Worm (Caenorhabditis elegans) whole organism, early embryonic: Measurements from ENCODE around the gene pqn-73.

Experiments used
- B0310.2 ChIP-seq: sonication (generic microtip); optimal IDR thresholded peaks from 2 replicates; lab custom pipeline; 2016; ENCODE audit warnings: mild to moderate bottlenecking, missing genetic modification characterization, missing compliant biosample characterization
- F13C5.2 ChIP-seq: sonication (generic microtip); optimal IDR thresholded peaks from 2 replicates; lab custom pipeline; 2017; ENCODE audit warnings: mild to moderate bottlenecking, missing genetic modification characterization, inconsistent platforms, missing compliant biosample characterization
- aly-1 ChIP-seq: sonication (generic microtip); optimal IDR thresholded peaks from 2 replicates; lab custom pipeline; 2016; ENCODE audit warnings: missing genetic modification characterization, missing compliant biosample characterization
- ama-1 ChIP-seq: fragments of 150-350 bp; optimal IDR thresholded peaks from 2 replicates; lab custom pipeline; 2014
- ceh-13 ChIP-seq: fragments of 200-800 bp; sonication (Bioruptor generic); optimal IDR thresholded peaks from 2 replicates; lab custom pipeline; 2018; ENCODE audit warnings: mild to moderate bottlenecking, missing genetic modification characterization, missing compliant biosample characterization
- ceh-36 ChIP-seq: sonication (generic microtip); optimal IDR thresholded peaks from 2 replicates; lab custom pipeline; 2016; ENCODE audit warnings: missing genetic modification characterization, inconsistent platforms, missing compliant biosample characterization
- ets-7 ChIP-seq: sonication (generic microtip); optimal IDR thresholded peaks from 2 replicates; lab custom pipeline; 2016; ENCODE audit warnings: missing genotype, missing genetic modification characterization, missing compliant biosample characterization
- flt-1 ChIP-seq: fragments of 200-800 bp; sonication (Bioruptor generic); IDR thresholded peaks from 2 replicates; pipeline ENCODE4 v1.3.6; 2022; ENCODE audit warnings: missing genetic modification characterization, missing compliant biosample characterization
- hmbx-1 ChIP-seq: sonication (generic microtip); optimal IDR thresholded peaks from 2 replicates; lab custom pipeline; 2016; ENCODE audit warnings: mild to moderate bottlenecking, missing genetic modification characterization, missing compliant biosample characterization
- hmg-4 ChIP-seq: fragments of 200-800 bp; sonication (Bioruptor generic); optimal IDR thresholded peaks from 2 replicates; lab custom pipeline; 2018; ENCODE audit warnings: mild to moderate bottlenecking, missing genetic modification characterization, missing compliant biosample characterization
- hnd-1 ChIP-seq: sonication (generic microtip); optimal IDR thresholded peaks from 2 replicates; lab custom pipeline; 2016; ENCODE audit warnings: missing genetic modification characterization, missing compliant biosample characterization
- pes-1 ChIP-seq: fragments of 200-800 bp; sonication (Bioruptor generic); IDR thresholded peaks from 2 replicates; pipeline ENCODE4 v1.3.6; 2022; ENCODE audit warnings: missing genetic modification reagents, missing genetic modification characterization, missing compliant biosample characterization
- scrt-1 ChIP-seq: fragments of 200-800 bp; sonication (Bioruptor generic); IDR thresholded peaks from 2 replicates; pipeline ENCODE4 v1.3.6; 2022; ENCODE audit warnings: missing genetic modification characterization, missing compliant biosample characterization
- sea-1 ChIP-seq: fragments of 200-800 bp; sonication (Bioruptor generic); conservative IDR thresholded peaks from 2 replicates; pipeline ENCODE4 v1.3.6; 2022; ENCODE audit warnings: missing genetic modification characterization, missing compliant biosample characterization
- tbx-11 ChIP-seq: fragments of 200-800 bp; sonication (Bioruptor generic); IDR thresholded peaks from 2 replicates; pipeline ENCODE4 v1.3.6; 2022; ENCODE audit warnings: missing genetic modification characterization, missing compliant biosample characterization
- tbx-37 ChIP-seq: fragments of 200-800 bp; sonication (Bioruptor generic); conservative IDR thresholded peaks from 2 replicates; pipeline ENCODE4 v1.3.6; 2022; ENCODE audit warnings: missing genetic modification reagents, missing genetic modification characterization, missing compliant biosample characterization
- tra-4 ChIP-seq: sonication (generic microtip); optimal IDR thresholded peaks from 2 replicates; lab custom pipeline; 2017; ENCODE audit warnings: missing genetic modification characterization, missing compliant biosample characterization

pqn-73 gene

ce11 chrII:8554568-8554967 is 14.1 kb downstream of the pqn-73 start:
- TF ChIP-seq hnd-1 (tag; lab: Kevin White, UChicago) (no peak), sea-1 (GFP tag; lab: Robert Waterston, UW) (no peak), ama-1 (lab: Kevin White, UChicago) (no peak), tbx-37 (GFP tag; lab: Robert Waterston, UW) (no peak), B0310.2 (tag; lab: Kevin White, UChicago) (no peak), scrt-1 (GFP tag; lab: Robert Waterston, UW) (no peak), hmbx-1 (tag; lab: Kevin White, UChicago) (no peak), F13C5.2 (tag; lab: Kevin White, UChicago) (no peak)

DNA sequence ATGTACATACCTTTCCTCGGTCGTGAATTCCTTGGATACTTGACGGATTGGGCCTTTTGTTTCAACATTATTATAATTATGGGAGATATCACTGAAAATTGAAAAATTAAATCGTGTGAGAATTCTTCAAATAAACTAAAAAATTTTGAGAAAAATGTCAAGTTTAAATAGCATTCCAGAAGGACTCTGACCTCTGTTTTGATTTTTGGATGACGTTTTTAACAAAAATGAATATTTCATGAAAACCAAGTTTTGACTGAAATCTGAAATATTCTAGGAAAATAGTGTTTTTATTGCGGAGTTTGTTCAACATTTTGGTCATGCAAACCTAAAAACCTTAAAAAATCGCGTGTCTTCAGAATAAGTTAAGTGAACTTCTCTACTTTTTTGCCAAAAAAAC is 15.7 kb downstream of the pqn-73 start, which contains the start of gene glb-27:
glb-27 (minus strand) TSS at position 101 of the 400 bp plus-strand sequence.
- TF ChIP-seq ceh-13 (GFP tag; lab: Kevin White, UChicago) (no peak), hnd-1 (tag; lab: Kevin White, UChicago) (no peak), scrt-1 (GFP tag; lab: Robert Waterston, UW) (no peak), ets-7 (tag; lab: Kevin White, UChicago) (no peak), pes-1 (GFP tag; lab: Robert Waterston, UW) (no peak), B0310.2 (tag; lab: Kevin White, UChicago) (no peak), F13C5.2 (tag; lab: Kevin White, UChicago) (no peak), tbx-11 (GFP tag; lab: Robert Waterston, UW) (no peak), tra-4 (tag; lab: Kevin White, UChicago) (no peak), sea-1 (GFP tag; lab: Robert Waterston, UW) (no peak), flt-1 (no peak)

DNA sequence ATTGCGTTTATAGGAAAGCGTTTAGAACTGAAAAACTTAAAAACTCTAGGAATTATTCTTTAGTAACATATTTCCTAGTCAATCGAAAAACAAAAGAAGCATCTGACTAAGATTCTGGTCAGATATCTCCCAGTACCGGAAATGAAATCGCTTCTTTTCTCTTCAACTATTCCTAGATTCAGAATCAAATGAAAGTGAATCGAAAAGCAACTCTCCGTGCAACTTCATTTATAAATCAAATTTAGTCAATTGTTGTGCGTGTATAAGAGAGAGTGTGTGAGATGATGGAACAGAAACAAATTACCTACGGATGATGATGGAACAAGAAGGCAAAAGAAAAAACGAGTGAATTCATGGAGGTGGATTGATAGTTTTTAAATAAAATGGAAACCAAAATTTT is 18.7 kb downstream of the pqn-73 start:
- no peak for TF ChIP-seq flt-1
- no peak for TF ChIP-seq hmbx-1 (tag; lab: Kevin White, UChicago)
- TF ChIP-seq hmg-4 (GFP tag; lab: Kevin White, UChicago), result no peak
- TF ChIP-seq tra-4 (tag; lab: Kevin White, UChicago), result no peak
- no peak for TF ChIP-seq aly-1
- TF ChIP-seq ama-1 (lab: Kevin White, UChicago), result no peak
- TF ChIP-seq B0310.2 (tag; lab: Kevin White, UChicago), result no peak
- TF ChIP-seq ets-7 (tag; lab: Kevin White, UChicago), result no peak
- no peak for TF ChIP-seq scrt-1 (GFP tag; lab: Robert Waterston, UW)
- no peak for TF ChIP-seq ceh-13 (GFP tag; lab: Kevin White, UChicago)
- no peak for TF ChIP-seq sea-1 (GFP tag; lab: Robert Waterston, UW)
- TF ChIP-seq hnd-1 (tag; lab: Kevin White, UChicago), result no peak
- TF ChIP-seq ceh-36 (tag; lab: Kevin White, UChicago), result no peak
- no peak for TF ChIP-seq F13C5.2 (tag; lab: Kevin White, UChicago)
- TF ChIP-seq tbx-37 (GFP tag; lab: Robert Waterston, UW), result no peak
- no peak for TF ChIP-seq tbx-11 (GFP tag; lab: Robert Waterston, UW)

ce11 chrII:8561227-8561626 is 20.7 kb downstream of the pqn-73 start, which contains the start of gene iff-2:
iff-2 (minus strand) TSS chrII:8561367.
- TF ChIP-seq ama-1 (lab: Kevin White, UChicago) (no peak), ets-7 (tag; lab: Kevin White, UChicago) (peak; percentile 8), hmg-4 (GFP tag; lab: Kevin White, UChicago) (peak; percentile 84), pes-1 (GFP tag; lab: Robert Waterston, UW) (no peak), aly-1 (peak; percentile 69), B0310.2 (tag; lab: Kevin White, UChicago) (no peak), flt-1 (peak; percentile 57; the same call in 1 of the 2 replicates), hmbx-1 (tag; lab: Kevin White, UChicago) (no peak), tbx-11 (GFP tag; lab: Robert Waterston, UW) (no peak), ceh-13 (GFP tag; lab: Kevin White, UChicago) (no peak), hnd-1 (tag; lab: Kevin White, UChicago) (no peak), sea-1 (GFP tag; lab: Robert Waterston, UW) (peak; percentile 70), tra-4 (tag; lab: Kevin White, UChicago) (peak; percentile 50), tbx-37 (GFP tag; lab: Robert Waterston, UW) (peak; percentile 35), F13C5.2 (tag; lab: Kevin White, UChicago) (peak; percentile 95), ceh-36 (tag; lab: Kevin White, UChicago) (peak; percentile 9), scrt-1 (GFP tag; lab: Robert Waterston, UW) (0 out of 2 replicates have a peak, but pooled peaks have one; percentile 55)

DNA sequence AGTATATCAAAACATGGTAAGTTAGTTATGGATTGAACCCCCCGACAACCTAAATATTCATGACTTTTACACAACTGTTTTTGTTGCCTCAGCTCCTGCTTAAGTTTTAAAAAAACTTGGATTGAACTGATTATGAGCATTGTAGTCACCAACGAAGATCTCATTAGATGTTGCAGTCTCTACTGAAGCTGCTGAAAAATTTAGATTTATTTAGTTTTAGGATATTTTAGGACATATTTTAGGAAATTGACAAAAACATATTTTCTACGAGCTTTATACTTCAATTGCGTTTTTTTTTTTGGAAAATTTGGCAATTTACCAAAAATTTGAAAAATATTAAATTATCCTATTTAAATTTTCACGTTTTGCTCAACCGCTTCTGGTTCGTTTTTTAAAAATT is 21.5 kb downstream of the pqn-73 start, which contains the start of gene F54C9.14:
F54C9.14 (plus strand) TSS at position 301 of the 400 bp plus-strand sequence.
- TF ChIP-seq hmg-4 (GFP tag; lab: Kevin White, UChicago), result no peak
- no peak for TF ChIP-seq tbx-11 (GFP tag; lab: Robert Waterston, UW)
- TF ChIP-seq tbx-37 (GFP tag; lab: Robert Waterston, UW), result no peak
- TF ChIP-seq sea-1 (GFP tag; lab: Robert Waterston, UW), result no peak
- no peak for TF ChIP-seq ceh-36 (tag; lab: Kevin White, UChicago)
- TF ChIP-seq hmbx-1 (tag; lab: Kevin White, UChicago), result no peak
- TF ChIP-seq F13C5.2 (tag; lab: Kevin White, UChicago), result no peak
- TF ChIP-seq aly-1, result no peak
- no peak for TF ChIP-seq ceh-13 (GFP tag; lab: Kevin White, UChicago)
- TF ChIP-seq ets-7 (tag; lab: Kevin White, UChicago), result no peak
- TF ChIP-seq ama-1 (lab: Kevin White, UChicago), result no peak
- no peak for TF ChIP-seq pes-1 (GFP tag; lab: Robert Waterston, UW)
- TF ChIP-seq B0310.2 (tag; lab: Kevin White, UChicago), result no peak
- TF ChIP-seq hnd-1 (tag; lab: Kevin White, UChicago), result no peak
- no peak for TF ChIP-seq flt-1
- no peak for TF ChIP-seq tra-4 (tag; lab: Kevin White, UChicago)
- no peak for TF ChIP-seq scrt-1 (GFP tag; lab: Robert Waterston, UW)

ce11 chrII:8566039-8566438 is 25.5 kb downstream of the pqn-73 start, which contains the start of gene stc-1:
stc-1 (minus strand) TSS chrII:8566139.
- no peak for TF ChIP-seq B0310.2 (tag; lab: Kevin White, UChicago)
- TF ChIP-seq flt-1, result no peak
- no peak for TF ChIP-seq tra-4 (tag; lab: Kevin White, UChicago)
- no peak for TF ChIP-seq hmbx-1 (tag; lab: Kevin White, UChicago)
- TF ChIP-seq tbx-37 (GFP tag; lab: Robert Waterston, UW), result no peak
- TF ChIP-seq ceh-13 (GFP tag; lab: Kevin White, UChicago), result no peak
- TF ChIP-seq ama-1 (lab: Kevin White, UChicago), result no peak
- TF ChIP-seq sea-1 (GFP tag; lab: Robert Waterston, UW), result no peak
- TF ChIP-seq hnd-1 (tag; lab: Kevin White, UChicago), result no peak
- TF ChIP-seq F13C5.2 (tag; lab: Kevin White, UChicago), result no peak
- TF ChIP-seq pes-1 (GFP tag; lab: Robert Waterston, UW), result no peak
- TF ChIP-seq ceh-36 (tag; lab: Kevin White, UChicago), result no peak
- no peak for TF ChIP-seq ets-7 (tag; lab: Kevin White, UChicago)
